Fruit fly (Drosophila melanogaster): ENCODE data around the gene CG32071.
A peak's percentile ranks its signal among the peaks of the same experiment; 100 is the strongest.

CG32071 gene

dm6 chr3L:11119901-11120418 is 16.3 kb upstream of the CG32071 start (continued):
- TF ChIP-seq PHDP (tag; optimal IDR thresholded peaks at IDR 0.05) (peak; percentile 53), hkb (optimal IDR thresholded peaks at IDR 0.05) (no peak), hkb (GFP tag; IDR thresholded peaks at IDR 0.05) (0 out of 2 replicates have a peak, but pooled peaks have one; percentile 13), ara (GFP tag; IDR thresholded peaks at IDR 0.05) (no peak), Fer1 (GFP tag; optimal IDR thresholded peaks at IDR 0.05) (peak; percentile 80), tgo (GFP tag; IDR thresholded peaks at IDR 0.05) (no peak), scrt (GFP tag; optimal IDR thresholded peaks at IDR 0.05) (peak; percentile 41), CG6272 (GFP tag; IDR thresholded peaks at IDR 0.05) (no peak), Hand (GFP tag; optimal IDR thresholded peaks at IDR 0.05) (no peak), gcm2 (GFP tag; optimal IDR thresholded peaks at IDR 0.05) (no peak), CG6854 (GFP tag; optimal IDR thresholded peaks at IDR 0.05) (peak; percentile 47), CG8478 (optimal IDR thresholded peaks at IDR 0.05) (peak; percentile 88), CG15073 (GFP tag; optimal IDR thresholded peaks at IDR 0.05) (no peak), odd (GFP tag; optimal IDR thresholded peaks at IDR 0.05) (peak; percentile 47), bowl (GFP tag; IDR thresholded peaks at IDR 0.05) (no peak), sna (GFP tag; IDR thresholded peaks at IDR 0.05; ENCODE audit: partially characterized antibody) (no peak), CG4360 (GFP tag; IDR thresholded peaks at IDR 0.05) (peak; percentile 5; the same call in 1 of the 2 replicates), CG10543 (GFP tag; optimal IDR thresholded peaks at IDR 0.05) (peak; percentile 94), bbx (GFP tag; IDR thresholded peaks at IDR 0.05; ENCODE audit: partially characterized antibody) (no peak), ap (GFP tag; IDR thresholded peaks at IDR 0.05) (no peak), CkIIα-i1 (GFP tag; IDR thresholded peaks at IDR 0.05) (no peak), CG2129 (GFP tag; IDR thresholded peaks at IDR 0.05; ENCODE audit: partially characterized antibody) (no peak), mld (GFP tag; IDR thresholded peaks at IDR 0.05; ENCODE audit: partially characterized antibody) (no peak), lilli (GFP tag; optimal IDR thresholded peaks at IDR 0.05) (peak; percentile 5), Aef1 (GFP tag; IDR thresholded peaks at IDR 0.05) (no peak), dmrt99B (tag; optimal IDR thresholded peaks at IDR 0.05) (no peak), CG11456 (GFP tag; IDR thresholded peaks at IDR 0.05) (no peak), CG15011 (GFP tag; optimal IDR thresholded peaks at IDR 0.05) (peak; percentile 48), CG15601 (tag; optimal IDR thresholded peaks at IDR 0.05) (peak; percentile 65), CG3995 (GFP tag; optimal IDR thresholded peaks at IDR 0.05) (no peak), CG7357 (GFP tag; IDR thresholded peaks at IDR 0.05) (no peak), CG32772 (GFP tag; IDR thresholded peaks at IDR 0.05) (no peak), nerfin-1 (tag; optimal IDR thresholded peaks at IDR 0.05) (peak; percentile 83), Taf1 (GFP tag; IDR thresholded peaks at IDR 0.05) (no peak), CG10565 (GFP tag; optimal IDR thresholded peaks at IDR 0.05) (no peak), HLH54F (GFP tag; optimal IDR thresholded peaks at IDR 0.05) (no peak), CG15269 (tag; optimal IDR thresholded peaks at IDR 0.05) (no peak), CG8924 (tag; optimal IDR thresholded peaks at IDR 0.05) (peak; percentile 46), Atf-2 (GFP tag; optimal IDR thresholded peaks at IDR 0.05) (no peak), Dip3 (GFP tag; optimal IDR thresholded peaks at IDR 0.05) (no peak), ssp (GFP tag; IDR thresholded peaks at IDR 0.05) (no peak), Bgb (GFP tag; IDR thresholded peaks at IDR 0.05; ENCODE audit: partially characterized antibody) (no peak; the same call in 1 of the 2 replicates), tll (GFP tag; optimal IDR thresholded peaks at IDR 0.05) (peak in 1 of 2 experiments; percentile 44), CHES-1-like (GFP tag; optimal IDR thresholded peaks at IDR 0.05) (peak; percentile 27), Fer2 (tag; optimal IDR thresholded peaks at IDR 0.05) (peak; percentile 14), knrl (GFP tag; IDR thresholded peaks at IDR 0.05; ENCODE audit: partially characterized antibody) (no peak), sqz (GFP tag; optimal IDR thresholded peaks at IDR 0.05) (no peak), sug (tag; optimal IDR thresholded peaks at IDR 0.05) (peak; percentile 79), h (optimal IDR thresholded peaks at IDR 0.05) (no peak), bcd (GFP tag; optimal IDR thresholded peaks at IDR 0.05) (no peak), Dbx (GFP tag; IDR thresholded peaks at IDR 0.05) (0 out of 3 replicates have a peak, but pooled peaks have one; percentile 17)

Data from whole organism, embryonic.